Worm (Caenorhabditis elegans): Measurements from ENCODE around the gene C02F5.14.

- TF ChIP-seq egl-27 (tag; optimal IDR thresholded peaks at IDR 0.05): no peak
- TF ChIP-seq nhr-6 (tag; optimal IDR thresholded peaks at IDR 0.05): no peak
Measured at ce11 chrIII:8242809-8243208, 7.5 kb upstream of the C02F5.14 start, which contains the start of gene C02F5.12.
